Worm (Caenorhabditis elegans): ENCODE results near the gene F36A4.4.

DNA sequence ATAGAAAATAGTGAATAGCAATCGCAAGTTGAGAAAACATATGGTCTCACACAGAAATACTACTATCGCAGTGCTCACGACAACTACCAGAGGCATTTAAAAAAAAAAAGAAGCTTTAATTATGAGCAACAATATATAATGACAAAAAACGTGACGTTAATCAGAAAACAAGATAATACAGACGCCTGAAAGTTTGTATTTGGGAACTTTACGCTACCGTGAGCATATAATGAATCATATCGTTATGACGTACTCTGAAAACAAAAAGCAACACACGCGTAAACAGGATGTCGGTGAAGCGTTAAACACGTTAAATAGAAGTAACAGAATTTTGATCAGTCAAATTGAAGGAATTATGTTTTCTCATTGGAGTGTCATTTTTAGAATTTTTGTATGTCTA is 41.6 kb upstream of the F36A4.4 start, which contains the start of gene srbc-71:
- TF ChIP-seq nhr-90 (tag; optimal IDR thresholded peaks at IDR 0.05; ENCODE audit: poor library complexity) (no peak), fos-1 (tag; optimal IDR thresholded peaks at IDR 0.05) (no peak), elt-2 (tag; optimal IDR thresholded peaks at IDR 0.05) (no peak), fkh-10 (GFP tag; optimal IDR thresholded peaks at IDR 0.05) (no peak), ceh-8 (GFP tag; optimal IDR thresholded peaks at IDR 0.05) (no peak)

All from whole organism, L1 larva.